Worm (Caenorhabditis elegans): ENCODE data around the gene C48B4.8.

C48B4.8 gene

DNA sequence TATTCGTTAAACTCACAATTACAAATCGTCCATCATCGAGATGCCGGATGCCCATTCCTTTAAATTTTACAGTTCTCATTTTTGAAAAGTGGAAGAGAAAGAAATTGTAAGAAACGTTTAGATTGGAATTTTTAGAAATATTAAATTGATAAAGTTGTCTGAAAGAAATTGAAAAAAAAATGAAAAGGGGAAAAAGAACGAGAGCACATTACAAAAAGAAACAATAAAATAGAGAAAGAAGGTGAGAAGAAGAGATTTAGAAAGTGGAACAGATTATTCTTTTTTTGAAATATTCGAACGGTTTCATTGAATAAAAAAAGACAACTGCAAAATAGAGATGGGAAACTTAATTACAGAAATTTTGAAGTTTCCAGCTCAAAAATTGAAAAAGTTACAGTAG lies at the start of gene C48B4.8:
C48B4.8 (minus strand) TSS at position 101 of the 400 bp plus-strand sequence.
- TF ChIP-seq sox-2 (GFP tag; IDR thresholded peaks at IDR 0.05) (no peak), ref-2 (tag; optimal IDR thresholded peaks at IDR 0.05) (no peak), ceh-19 (GFP tag; optimal IDR thresholded peaks at IDR 0.05) (no peak), rnt-1 (tag; optimal IDR thresholded peaks at IDR 0.05) (no peak), hlh-8 (tag; optimal IDR thresholded peaks at IDR 0.05) (no peak), fkh-10 (GFP tag; optimal IDR thresholded peaks at IDR 0.05) (no peak), hlh-15 (tag; optimal IDR thresholded peaks at IDR 0.05) (no peak), nhr-11 (tag; optimal IDR thresholded peaks at IDR 0.05) (no peak), zip-5 (tag; optimal IDR thresholded peaks at IDR 0.05) (no peak)

- TF ChIP-seq pat-9 (tag; optimal IDR thresholded peaks at IDR 0.05) (no peak), ceh-14 (tag; optimal IDR thresholded peaks at IDR 0.05) (no peak)
These were observed 47.6 kb upstream of the C48B4.8 start, which contains the start of gene clec-161 for ce11 chrIII:9608650-9609049. Gene clec-161 (minus strand): TSS chrIII:9608750.

- no peak for TF ChIP-seq ceh-18 (tag; optimal IDR thresholded peaks at IDR 0.05)
- TF ChIP-seq ref-2 (tag; optimal IDR thresholded peaks at IDR 0.05) = no peak
- no peak for TF ChIP-seq ceh-9 (tag; optimal IDR thresholded peaks at IDR 0.05)
- no peak for TF ChIP-seq K09A11.1 (tag; optimal IDR thresholded peaks at IDR 0.05; ENCODE audit: insufficient read depth)
- no peak for TF ChIP-seq ceh-19 (GFP tag; optimal IDR thresholded peaks at IDR 0.05)
These were observed 39.6 kb upstream of the C48B4.8 start, which contains the start of gene F58A4.2 for ce11 chrIII:9600645-9601044. Gene F58A4.2 (minus strand): TSS chrIII:9600745.

DNA sequence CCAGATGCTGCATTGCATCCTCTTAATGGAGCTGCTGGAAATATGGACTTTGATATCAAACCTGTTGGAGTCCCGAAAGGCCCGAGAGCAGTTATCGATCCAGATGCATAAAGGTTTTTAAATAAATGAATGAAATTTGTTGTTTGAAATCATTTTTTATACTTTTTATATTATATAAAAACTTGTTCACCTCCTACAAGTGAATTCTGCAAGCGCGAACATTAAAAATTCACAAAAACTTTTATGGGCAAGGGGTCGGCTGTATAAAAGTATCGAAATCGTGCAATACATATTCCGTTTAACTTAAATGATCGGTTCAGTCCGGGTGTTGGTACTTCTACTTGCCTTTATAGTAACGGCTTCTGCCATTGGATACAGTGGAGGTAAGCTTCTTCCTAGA lies 37.1 kb upstream of the C48B4.8 start, which contains the start of gene F58A4.1:
F58A4.1 (plus strand) TSS at position 301 of the 400 bp plus-strand sequence.
- TF ChIP-seq lin-11 (tag; optimal IDR thresholded peaks at IDR 0.05) = no peak
- no peak for TF ChIP-seq ceh-34 (tag; optimal IDR thresholded peaks at IDR 0.05)
- TF ChIP-seq hlh-15 (tag; optimal IDR thresholded peaks at IDR 0.05) = no peak
- TF ChIP-seq pax-1 (tag; optimal IDR thresholded peaks at IDR 0.05) = no peak
- no peak for TF ChIP-seq unc-55 (GFP tag; optimal IDR thresholded peaks at IDR 0.05)
- no peak for TF ChIP-seq C38D4.7 (GFP tag; optimal IDR thresholded peaks at IDR 0.05)
- no peak for TF ChIP-seq elt-4 (tag; optimal IDR thresholded peaks at IDR 0.05)
- TF ChIP-seq ttx-3 (tag; optimal IDR thresholded peaks at IDR 0.05) = no peak
- no peak for TF ChIP-seq ama-1 (optimal IDR thresholded peaks at IDR 0.05)
- no peak for TF ChIP-seq fax-1 (tag; optimal IDR thresholded peaks at IDR 0.05)
- TF ChIP-seq hlh-6 (tag; optimal IDR thresholded peaks at IDR 0.05) = no peak
- TF ChIP-seq odd-2 (tag; optimal IDR thresholded peaks at IDR 0.05) = no peak

DNA sequence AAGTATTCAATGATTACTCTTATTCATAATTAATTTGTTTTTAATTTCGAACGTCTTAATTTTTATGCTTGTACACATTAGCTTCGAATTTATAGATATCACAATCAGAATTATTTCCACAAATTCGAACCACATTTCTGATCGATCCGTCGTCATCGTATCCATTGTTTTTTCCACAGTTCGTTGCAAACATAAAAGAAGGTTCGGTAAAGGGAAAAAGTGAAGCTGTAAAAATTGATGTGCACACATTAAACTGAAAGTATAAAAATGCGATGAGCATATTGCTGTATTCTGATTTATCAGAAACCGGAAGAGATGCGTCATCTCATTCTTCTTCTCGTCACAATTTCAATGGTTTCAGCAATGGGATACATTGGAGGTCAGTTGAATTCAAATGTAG lies 36.0 kb upstream of the C48B4.8 start, which contains the start of gene C48B4.12:
C48B4.12 (plus strand) TSS at position 301 of the 400 bp plus-strand sequence.
- no peak for TF ChIP-seq lin-11 (tag; optimal IDR thresholded peaks at IDR 0.05)
- TF ChIP-seq pag-3 (tag; optimal IDR thresholded peaks at IDR 0.05; ENCODE audit: borderline replicate concordance) = no peak
- TF ChIP-seq fkh-10 (GFP tag; optimal IDR thresholded peaks at IDR 0.05) = no peak
- TF ChIP-seq nhr-232 (tag; optimal IDR thresholded peaks at IDR 0.05) = no peak
- TF ChIP-seq dve-1 (tag; optimal IDR thresholded peaks at IDR 0.05) = no peak
- TF ChIP-seq ttx-3 (tag; optimal IDR thresholded peaks at IDR 0.05) = no peak
- no peak for TF ChIP-seq unc-86 (tag; optimal IDR thresholded peaks at IDR 0.05)
- no peak for TF ChIP-seq T23F11.4 (GFP tag; optimal IDR thresholded peaks at IDR 0.05)
- TF ChIP-seq lim-6 (tag; optimal IDR thresholded peaks at IDR 0.05) = no peak
- TF ChIP-seq hlh-15 (tag; optimal IDR thresholded peaks at IDR 0.05) = no peak
- TF ChIP-seq ceh-30 (tag; optimal IDR thresholded peaks at IDR 0.05) = no peak
- TF ChIP-seq hlh-30 (tag; optimal IDR thresholded peaks at IDR 0.05; ENCODE audit: insufficient read depth) = no peak
- no peak for TF ChIP-seq Y22D7AL.16 (tag; optimal IDR thresholded peaks at IDR 0.05)
